Worm (Caenorhabditis elegans) whole organism, dauer: ENCODE data around the gene lec-1.

Experiments used
- unc-62 ChIP-seq: sonication (generic microtip); optimal IDR thresholded peaks from 2 replicates; lab custom pipeline; 2017; ENCODE audit warnings: missing biosample characterization, missing genetic modification reagents, missing genetic modification characterization

lec-1 gene

ce11 chrII:13195163-13195562 lies at the start of gene lec-1:
Gene lec-1, plus strand, starts transcription at chrII:13195549.
- TF ChIP-seq unc-62 (GFP tag; lab: Kevin White, UChicago), result no peak

- TF ChIP-seq unc-62 (GFP tag; lab: Kevin White, UChicago), result no peak
Observed at ce11 chrII:13148247-13148646, 47.1 kb upstream of the lec-1 start.

- no peak for TF ChIP-seq unc-62 (GFP tag; lab: Kevin White, UChicago)
Observed at ce11 chrII:13149965-13150364, 45.4 kb upstream of the lec-1 start.

DNA sequence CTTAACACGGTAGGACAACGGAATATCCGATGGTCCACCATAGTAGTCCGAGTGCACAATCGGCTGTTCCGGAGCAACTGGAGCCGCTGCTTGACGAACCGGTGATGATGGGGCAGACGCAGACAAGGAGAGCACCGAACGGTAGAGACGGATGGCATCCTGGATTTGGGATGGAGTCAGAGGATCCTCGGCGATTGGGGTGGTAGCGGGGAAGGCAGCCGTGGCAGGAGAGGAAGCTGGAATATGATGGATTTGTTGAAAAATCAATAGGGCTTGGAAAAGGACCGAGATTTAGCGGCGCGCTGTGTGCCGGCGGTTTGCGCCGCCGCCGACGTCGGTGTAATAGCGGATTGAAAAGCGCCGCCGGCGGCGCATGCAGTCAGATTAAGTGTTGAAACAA lies 42.9 kb upstream of the lec-1 start:
- TF ChIP-seq unc-62 (GFP tag; lab: Kevin White, UChicago), result no peak

DNA sequence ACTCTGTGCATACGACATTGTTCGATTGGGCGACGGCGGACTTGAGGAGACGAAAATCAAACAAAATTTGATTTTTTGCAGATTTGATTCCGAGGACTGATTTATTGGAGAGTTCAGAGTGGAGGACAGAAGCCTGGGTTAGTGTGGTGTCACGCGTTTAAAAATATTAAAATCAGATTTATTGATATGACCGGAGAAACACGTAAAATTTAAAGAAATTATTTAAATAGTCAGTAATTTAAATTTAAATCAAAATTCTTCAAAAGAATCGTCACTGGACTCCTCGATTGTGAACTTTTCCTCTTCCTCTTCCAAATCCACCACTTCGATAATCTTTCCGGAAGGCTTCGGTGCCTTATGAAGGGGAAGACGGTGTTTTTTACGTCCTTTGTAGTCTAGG lies 42.0 kb upstream of the lec-1 start, which contains the start of gene spe-18:
TSS of gene spe-18 (minus strand) at position 101 of the 400 bp plus-strand sequence.
- no peak for TF ChIP-seq unc-62 (GFP tag; lab: Kevin White, UChicago)

DNA sequence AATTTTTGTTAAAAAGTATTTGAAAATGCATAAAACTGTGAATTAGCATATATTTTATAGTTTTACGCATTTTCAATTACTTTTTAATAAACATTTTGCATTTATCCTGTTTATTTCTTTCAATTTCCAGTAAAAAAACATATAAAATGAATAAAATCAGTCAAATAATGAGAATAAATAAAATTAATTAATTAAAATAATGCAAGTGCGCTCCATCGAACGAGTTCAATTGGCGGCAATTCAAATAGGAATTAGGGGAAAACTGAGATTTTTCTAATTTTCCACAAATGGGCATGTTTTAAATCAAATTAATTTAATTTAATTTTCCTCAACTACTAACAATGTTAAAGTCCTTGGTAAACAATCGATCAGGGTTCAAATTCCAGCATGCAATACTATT lies 39.3 kb upstream of the lec-1 start:
- TF ChIP-seq unc-62 (GFP tag; lab: Kevin White, UChicago), result no peak

- no peak for TF ChIP-seq unc-62 (GFP tag; lab: Kevin White, UChicago)
Observed at ce11 chrII:13156971-13157370, 38.4 kb upstream of the lec-1 start, which contains the start of the genes hpr-17 and F32A11.1. Gene hpr-17, minus strand, starts transcription at chrII:13157047. Gene F32A11.1, plus strand, starts transcription at chrII:13157329.

DNA sequence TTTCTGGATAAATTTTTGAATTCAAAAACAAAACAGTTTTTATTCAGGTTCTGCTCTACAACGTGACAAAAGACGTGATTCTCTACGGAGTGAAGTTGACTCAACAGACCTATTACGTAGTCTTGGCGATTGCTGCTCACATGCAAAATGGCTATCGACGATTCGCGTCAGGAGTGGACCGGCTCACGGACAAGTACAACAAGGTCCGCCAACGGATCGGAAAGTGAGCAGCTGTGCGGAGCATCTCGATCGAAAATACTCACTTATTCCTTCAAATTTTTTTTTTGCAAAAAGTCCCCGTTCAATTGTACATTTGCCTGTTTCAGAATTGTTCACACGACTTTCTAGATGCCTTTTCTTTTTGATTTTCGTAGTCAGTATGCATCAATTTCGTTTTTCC lies 35.5 kb upstream of the lec-1 start:
- TF ChIP-seq unc-62 (GFP tag; lab: Kevin White, UChicago), result no peak

- TF ChIP-seq unc-62 (GFP tag; lab: Kevin White, UChicago), result no peak
Observed at ce11 chrII:13163009-13163408, 32.3 kb upstream of the lec-1 start.

ce11 chrII:13164062-13164461 lies 31.3 kb upstream of the lec-1 start:
- TF ChIP-seq unc-62 (GFP tag; lab: Kevin White, UChicago), result no peak

DNA sequence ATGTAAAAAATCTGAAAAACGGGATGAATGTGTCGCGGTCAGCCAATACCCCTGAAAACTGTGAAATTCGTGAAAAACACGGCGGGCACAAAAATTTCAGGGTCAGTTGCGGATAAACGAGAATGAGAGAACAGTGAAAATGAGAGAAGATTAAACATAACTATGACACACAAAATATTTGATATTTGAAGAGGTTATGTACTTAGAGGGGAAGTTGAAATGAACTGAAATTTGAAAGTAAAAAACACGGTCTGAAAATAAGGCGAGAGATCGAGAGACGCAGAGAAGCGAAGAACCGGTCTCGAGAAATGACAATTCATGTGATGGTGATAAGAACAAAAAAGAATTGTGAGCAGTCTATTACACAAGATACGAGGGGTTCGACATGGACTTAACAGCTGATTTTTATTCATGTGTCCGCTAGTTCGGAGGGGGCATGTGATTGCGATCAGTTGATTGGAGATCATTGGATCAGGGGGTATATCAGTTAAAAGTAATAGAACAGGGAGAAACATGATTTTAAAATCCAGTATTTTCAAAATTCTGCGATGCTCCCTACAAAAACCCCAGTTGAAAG lies 29.6 kb upstream of the lec-1 start, which contains the start of gene moe-3:
TSS of gene moe-3 (minus strand) at position 51 of the 577 bp plus-strand sequence.
- no peak for TF ChIP-seq unc-62 (GFP tag; lab: Kevin White, UChicago)

ce11 chrII:13167493-13167892 lies 27.9 kb upstream of the lec-1 start:
- no peak for TF ChIP-seq unc-62 (GFP tag; lab: Kevin White, UChicago)

- TF ChIP-seq unc-62 (GFP tag; lab: Kevin White, UChicago), result no peak
Observed at ce11 chrII:13170696-13171095, 24.7 kb upstream of the lec-1 start.

DNA sequence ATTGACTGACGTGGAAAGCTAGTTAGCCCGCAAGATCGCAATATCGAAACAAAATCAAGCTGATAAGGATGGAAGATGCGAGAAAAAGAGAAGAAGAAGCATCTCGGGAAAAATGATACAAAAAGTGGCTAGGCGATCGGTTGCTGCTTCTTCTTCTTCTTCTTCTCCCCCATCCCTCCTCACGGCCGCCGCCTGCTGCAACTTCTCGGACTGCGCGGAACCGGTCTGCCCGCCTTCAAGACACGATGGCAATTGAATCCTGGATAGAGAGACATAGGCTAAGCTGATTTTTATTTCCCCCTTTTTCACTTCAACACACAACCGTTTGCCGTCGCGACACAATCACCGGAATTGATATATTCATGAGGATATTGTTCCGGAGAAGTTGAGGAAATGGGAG lies 20.9 kb upstream of the lec-1 start:
- no peak for TF ChIP-seq unc-62 (GFP tag; lab: Kevin White, UChicago)

DNA sequence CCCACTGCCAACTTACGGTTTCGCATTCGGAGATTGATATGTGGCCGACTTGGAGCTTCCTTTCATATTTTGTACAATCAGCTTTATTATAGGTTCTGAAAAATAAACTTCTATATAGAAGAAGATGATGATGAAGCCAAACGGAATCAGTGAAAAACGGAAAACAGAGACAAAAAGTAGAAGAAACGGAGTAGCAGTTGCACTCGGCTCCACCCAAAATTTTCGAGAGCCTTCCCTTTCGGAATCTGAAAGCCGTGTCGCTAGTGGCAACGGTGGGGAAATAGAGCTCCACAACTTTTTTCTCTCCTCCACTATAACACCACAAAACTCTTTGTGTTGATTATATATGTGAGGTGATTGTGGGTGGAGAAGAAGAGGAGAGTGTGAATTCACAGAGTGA lies 13.9 kb upstream of the lec-1 start, which contains the start of gene W09H1.1:
TSS of gene W09H1.1 (minus strand) at position 101 of the 400 bp plus-strand sequence.
- TF ChIP-seq unc-62 (GFP tag; lab: Kevin White, UChicago), result no peak

DNA sequence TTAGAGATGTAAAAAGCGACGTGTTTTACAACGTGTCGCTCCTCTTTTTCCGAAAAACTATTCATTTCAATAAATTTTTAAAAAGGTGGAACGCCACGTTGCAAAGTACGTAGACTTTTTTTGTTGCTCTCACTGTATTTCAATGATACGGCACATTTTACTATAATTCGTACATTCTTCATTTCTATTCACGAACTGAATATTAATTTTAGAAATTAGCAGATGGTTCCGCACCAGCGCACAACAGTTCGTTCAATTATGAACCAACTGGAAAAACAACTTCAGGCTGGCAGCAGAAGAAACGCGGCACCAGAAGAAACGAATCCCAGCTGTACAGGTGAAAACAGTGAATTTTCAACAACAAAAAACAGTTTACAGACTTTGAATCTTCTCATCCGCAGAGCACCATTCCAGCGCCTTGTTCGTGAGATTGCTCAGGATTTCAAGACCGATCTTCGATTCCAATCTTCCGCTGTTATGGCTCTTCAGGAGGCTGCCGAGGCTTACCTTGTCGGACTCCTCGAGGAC lies 12.1 kb upstream of the lec-1 start, which contains the start of the genes W09H1.4 and his-73:
TSS of gene W09H1.4 (plus strand) at position 301 of the 528 bp plus-strand sequence.
TSS of gene his-73 (plus strand) at position 478 of the 528 bp plus-strand sequence.
- no peak for TF ChIP-seq unc-62 (GFP tag; lab: Kevin White, UChicago)

DNA sequence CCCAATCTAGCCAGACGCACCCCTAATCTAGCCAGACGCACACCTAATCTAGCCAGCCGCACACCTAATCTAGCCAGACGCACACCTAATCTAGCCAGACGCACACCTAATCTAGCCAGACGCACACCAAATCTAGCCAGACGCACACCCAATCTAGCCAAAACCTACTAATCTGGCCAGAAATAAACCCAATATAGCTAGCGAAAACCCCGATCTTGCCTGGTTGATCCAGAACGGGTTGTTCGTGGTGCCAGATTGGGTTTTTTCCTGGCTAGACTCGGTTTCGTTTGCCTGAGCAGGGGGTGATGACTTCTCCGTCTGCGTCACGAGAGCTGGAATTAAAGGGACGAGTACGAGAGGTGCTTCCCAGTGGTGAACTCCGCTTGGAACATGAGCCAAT lies 11.2 kb upstream of the lec-1 start, which contains the start of gene W09H1.3:
TSS of gene W09H1.3 (plus strand) at position 301 of the 400 bp plus-strand sequence.
- TF ChIP-seq unc-62 (GFP tag; lab: Kevin White, UChicago), result no peak
